Fruit fly (Drosophila melanogaster) whole organism, embryonic: Measurements from ENCODE around the gene Rfx.

ENCODE experiments used
- B-H1 ChIP-seq: fragments of 200-800 bp; sonication (Bioruptor generic); IDR thresholded peaks from 3 replicates; pipeline ENCODE4 v1.3.6; 2022; ENCODE audit warnings: missing biosample characterization, missing genetic modification characterization
- CG10366 ChIP-seq: fragments of 200-800 bp; sonication (Bioruptor generic); IDR thresholded peaks from 2 replicates; pipeline ENCODE4 v1.3.6; 2022; ENCODE audit warnings: missing biosample characterization, missing genetic modification characterization
- CG10431 ChIP-seq: fragments of 200-800 bp; sonication (Bioruptor generic); optimal IDR thresholded peaks from 3 replicates; lab custom pipeline; 2018; ENCODE audit warnings: missing biosample characterization, mild to moderate bottlenecking, missing genetic modification characterization
- CG10959 ChIP-seq: fragments of 200-800 bp; sonication (Bioruptor generic); IDR thresholded peaks from 2 replicates; pipeline ENCODE4 v1.3.6; 2022; ENCODE audit warnings: missing biosample characterization, missing genetic modification characterization
- CG11093 ChIP-seq: fragments of 200-800 bp; sonication (Bioruptor generic); IDR thresholded peaks from 3 replicates; pipeline ENCODE4 v1.3.6; 2022; ENCODE audit warnings: missing biosample characterization, missing genetic modification characterization
- CG11247 ChIP-seq: fragments of 200-800 bp; sonication (Bioruptor generic); IDR thresholded peaks from 2 replicates; pipeline ENCODE4 v1.3.6; 2022; ENCODE audit warnings: missing biosample characterization, missing genetic modification characterization
- CG17568 ChIP-seq: fragments of 200-800 bp; sonication (Bioruptor generic); optimal IDR thresholded peaks from 2 replicates; lab custom pipeline; 2018; ENCODE audit warnings: missing biosample characterization, mild to moderate bottlenecking, missing genetic modification characterization, moderate library complexity
- CG2889 ChIP-seq: fragments of 200-800 bp; sonication (Bioruptor generic); IDR thresholded peaks from 3 replicates; pipeline ENCODE4 v1.3.6; 2022; ENCODE audit warnings: missing biosample characterization, missing genetic modification characterization
- CG34422 ChIP-seq: fragments of 200-800 bp; sonication (Bioruptor generic); IDR thresholded peaks from 3 replicates; pipeline ENCODE4 v1.3.6; 2022; ENCODE audit warnings: missing biosample characterization, missing genetic modification characterization
- CG4730 ChIP-seq: fragments of 200-800 bp; sonication (Bioruptor generic); IDR thresholded peaks from 2 replicates; pipeline ENCODE4 v1.3.6; 2022; ENCODE audit warnings: missing biosample characterization, missing genetic modification characterization
- CG4854 ChIP-seq: fragments of 200-800 bp; sonication (Bioruptor generic); optimal IDR thresholded peaks from 2 replicates; lab custom pipeline; 2016; ENCODE audit warnings: missing biosample characterization, missing genetic modification characterization, inconsistent platforms
- CG6854 ChIP-seq: fragments of 200-800 bp; sonication (Bioruptor generic); optimal IDR thresholded peaks from 3 replicates; lab custom pipeline; 2017; ENCODE audit warnings: missing biosample characterization, mild to moderate bottlenecking, missing genetic modification characterization
- CG8359 ChIP-seq: fragments of 200-800 bp; sonication (Bioruptor generic); optimal IDR thresholded peaks from 2 replicates; lab custom pipeline; 2017; ENCODE audit warnings: missing biosample characterization, mild to moderate bottlenecking, missing genetic modification characterization, borderline replicate concordance
- CG8388 ChIP-seq: fragments of 200-800 bp; sonication (Bioruptor generic); optimal IDR thresholded peaks from 2 replicates; lab custom pipeline; 2019; ENCODE audit warnings: missing biosample characterization, mild to moderate bottlenecking, missing genetic modification characterization, moderate library complexity
- CG9215 ChIP-seq: fragments of 200-800 bp; sonication (Bioruptor generic); IDR thresholded peaks from 2 replicates; pipeline ENCODE4 v1.3.6; 2022; ENCODE audit warnings: missing biosample characterization, missing genetic modification characterization
- Chrac-16 ChIP-seq: fragments of 200-800 bp; sonication (Bioruptor generic); optimal IDR thresholded peaks from 3 replicates; lab custom pipeline; 2016; ENCODE audit warnings: missing biosample characterization, missing genetic modification characterization
- Doc2 ChIP-seq: fragments of 200-800 bp; sonication (Bioruptor generic); IDR thresholded peaks from 2 replicates; pipeline ENCODE4 v1.3.6; 2022; ENCODE audit warnings: missing biosample characterization, missing genetic modification characterization
- Ets65A ChIP-seq: fragments of 200-800 bp; sonication (Bioruptor generic); peaks from one replicate; lab custom pipeline; 2016; ENCODE audit warnings: missing biosample characterization, missing genetic modification characterization
- Ets97D ChIP-seq: fragments of 200-800 bp; sonication (Bioruptor generic); optimal IDR thresholded peaks from 3 replicates; lab custom pipeline; 2016; ENCODE audit warnings: missing biosample characterization, missing genetic modification characterization
- GATAe ChIP-seq: fragments of 200-800 bp; sonication (Bioruptor generic); conservative IDR thresholded peaks from 2 replicates; pipeline ENCODE4 v1.3.6; 2022; ENCODE audit warnings: missing biosample characterization, missing genetic modification characterization
- HLHmδ ChIP-seq: fragments of 200-800 bp; sonication (Bioruptor generic); optimal IDR thresholded peaks from 2 replicates; lab custom pipeline; 2018; ENCODE audit warnings: missing biosample characterization, mild to moderate bottlenecking, missing genetic modification characterization, moderate library complexity
- Hand ChIP-seq: fragments of 200-800 bp; sonication (Bioruptor generic); optimal IDR thresholded peaks from 2 replicates; lab custom pipeline; 2017; ENCODE audit warnings: mild to moderate bottlenecking, missing biosample characterization, missing genetic modification reagents, missing genetic modification characterization
- Hmr ChIP-seq: fragments of 200-800 bp; sonication (Bioruptor generic); optimal IDR thresholded peaks from 3 replicates; lab custom pipeline; 2017; ENCODE audit warnings: mild to moderate bottlenecking, missing biosample characterization, missing genetic modification reagents, missing genetic modification characterization
- Jarid2 ChIP-seq: fragments of 200-800 bp; sonication (Bioruptor generic); optimal IDR thresholded peaks from 3 replicates; lab custom pipeline; 2017; ENCODE audit warnings: mild to moderate bottlenecking, missing biosample characterization, missing genetic modification reagents, missing genetic modification characterization
- Mad ChIP-seq: fragments of 200-800 bp; sonication (Bioruptor generic); optimal IDR thresholded peaks from 2 replicates; lab custom pipeline; 2016; ENCODE audit warnings: missing biosample characterization, missing genetic modification characterization
- NFAT ChIP-seq: fragments of 200-800 bp; sonication (Bioruptor generic); IDR thresholded peaks from 2 replicates; pipeline ENCODE4 v1.3.6; 2022; ENCODE audit warnings: missing biosample characterization, missing genetic modification characterization
- Optix ChIP-seq: fragments of 200-800 bp; sonication (Bioruptor generic); IDR thresholded peaks from 3 replicates; pipeline ENCODE4 v1.3.6; 2022; ENCODE audit warnings: missing biosample characterization, missing genetic modification characterization
- Six4 ChIP-seq: fragments of 200-800 bp; sonication (Bioruptor generic); optimal IDR thresholded peaks from 2 replicates; lab custom pipeline; 2016; ENCODE audit warnings: missing biosample characterization, missing genetic modification characterization
- Sry-δ ChIP-seq: fragments of 200-800 bp; sonication (Bioruptor generic); optimal IDR thresholded peaks from 2 replicates; lab custom pipeline; 2016; ENCODE audit warnings: missing biosample characterization, missing genetic modification characterization
- Xrp1 ChIP-seq: fragments of 200-800 bp; sonication (Bioruptor generic); IDR thresholded peaks from 2 replicates; pipeline ENCODE4 v1.3.6; 2022; ENCODE audit warnings: missing biosample characterization, missing genetic modification characterization
- chif ChIP-seq, 2 experiments: fragments of 200-800 bp; sonication (Bioruptor generic); optimal IDR thresholded peaks; 3 replicates each; lab custom pipeline; 2016; ENCODE audit warnings: missing biosample characterization in 2 of 2, missing genetic modification characterization in 2 of 2
- croc ChIP-seq: fragments of 200-800 bp; sonication (Bioruptor generic); conservative IDR thresholded peaks from 3 replicates; pipeline ENCODE4 v1.3.6; 2022; ENCODE audit warnings: missing biosample characterization, missing genetic modification characterization
- crol ChIP-seq: fragments of 200-800 bp; sonication (Bioruptor generic); IDR thresholded peaks from 2 replicates; pipeline ENCODE4 v1.3.6; 2022; ENCODE audit warnings: missing biosample characterization, missing genetic modification characterization
- dmrt11E ChIP-seq: fragments of 200-800 bp; sonication (Bioruptor generic); optimal IDR thresholded peaks from 3 replicates; lab custom pipeline; 2018; ENCODE audit warnings: missing biosample characterization, mild to moderate bottlenecking, missing genetic modification characterization, moderate library complexity
- dpn ChIP-seq, 2 experiments: fragments of 200-800 bp; sonication (Bioruptor generic); optimal IDR thresholded peaks; 3 replicates each; lab custom pipeline; 2016; ENCODE audit warnings: missing biosample characterization in 2 of 2, missing genetic modification characterization in 2 of 2
- grau ChIP-seq: fragments of 200-800 bp; optimal IDR thresholded peaks from 3 replicates; lab custom pipeline; 2019; ENCODE audit warnings: missing biosample characterization, mild to moderate bottlenecking, missing genetic modification characterization, moderate library complexity
- h ChIP-seq: fragments of >200 bp; optimal IDR thresholded peaks from 2 replicates; lab custom pipeline; 2017
- hb ChIP-seq: fragments of 200-800 bp; sonication (Bioruptor generic); IDR thresholded peaks from 3 replicates; pipeline ENCODE4 v1.3.6; 2022; ENCODE audit warnings: missing biosample characterization, missing genetic modification characterization; ENCODE audit not compliant: partially characterized antibody
- jumu ChIP-seq: fragments of 200-800 bp; sonication (Bioruptor generic); optimal IDR thresholded peaks from 3 replicates; lab custom pipeline; 2016; ENCODE audit warnings: missing biosample characterization, missing genetic modification characterization
- lab ChIP-seq: fragments of 200-800 bp; sonication (Bioruptor generic); optimal IDR thresholded peaks from 3 replicates; lab custom pipeline; 2017; ENCODE audit warnings: missing biosample characterization, missing genetic modification characterization, mild to moderate bottlenecking, moderate library complexity, missing genetic modification reagents
- luna ChIP-seq: fragments of 200-800 bp; sonication (Bioruptor generic); optimal IDR thresholded peaks from 2 replicates; lab custom pipeline; 2016; ENCODE audit warnings: missing biosample characterization, missing genetic modification characterization
- mam ChIP-seq: fragments of 200-800 bp; sonication (Bioruptor generic); optimal IDR thresholded peaks from 3 replicates; lab custom pipeline; 2016; ENCODE audit warnings: missing biosample characterization, missing genetic modification characterization
- mirr ChIP-seq: fragments of 200-800 bp; sonication (Bioruptor generic); optimal IDR thresholded peaks from 3 replicates; lab custom pipeline; 2018; ENCODE audit warnings: missing biosample characterization, mild to moderate bottlenecking, missing genetic modification characterization
- rib ChIP-seq: fragments of 200-800 bp; sonication (Bioruptor generic); IDR thresholded peaks from 2 replicates; pipeline ENCODE4 v1.3.6; 2022; ENCODE audit warnings: missing biosample characterization, missing genetic modification characterization
- ro ChIP-seq: fragments of 200-800 bp; sonication (Bioruptor generic); IDR thresholded peaks from 2 replicates; pipeline ENCODE4 v1.3.6; 2022; ENCODE audit warnings: missing biosample characterization, missing genetic modification characterization
- scrt ChIP-seq: fragments of 200-800 bp; sonication (Bioruptor generic); optimal IDR thresholded peaks from 2 replicates; lab custom pipeline; 2018; ENCODE audit warnings: missing biosample characterization, mild to moderate bottlenecking, missing genetic modification characterization, moderate library complexity
- slp2 ChIP-seq: fragments of 200-800 bp; sonication (Bioruptor generic); optimal IDR thresholded peaks from 2 replicates; lab custom pipeline; 2016; ENCODE audit warnings: missing biosample characterization, missing genetic modification characterization
- sqz ChIP-seq: fragments of 200-800 bp; sonication (Bioruptor generic); optimal IDR thresholded peaks from 3 replicates; lab custom pipeline; 2018; ENCODE audit warnings: missing biosample characterization, mild to moderate bottlenecking, missing genetic modification characterization
- sug ChIP-seq: fragments of 200-800 bp; optimal IDR thresholded peaks from 2 replicates; lab custom pipeline; 2019; ENCODE audit warnings: missing biosample characterization, mild to moderate bottlenecking, missing genetic modification characterization, moderate library complexity
- tap ChIP-seq: fragments of 200-800 bp; optimal IDR thresholded peaks from 3 replicates; lab custom pipeline; 2019; ENCODE audit warnings: missing biosample characterization, mild to moderate bottlenecking, missing genetic modification characterization, moderate library complexity
- tx ChIP-seq: fragments of 200-800 bp; sonication (Bioruptor generic); optimal IDR thresholded peaks from 2 replicates; lab custom pipeline; 2016; ENCODE audit warnings: missing biosample characterization, missing genetic modification characterization
- wek ChIP-seq: fragments of 200-800 bp; sonication (Bioruptor generic); optimal IDR thresholded peaks from 3 replicates; lab custom pipeline; 2018; ENCODE audit warnings: missing biosample characterization, mild to moderate bottlenecking, missing genetic modification characterization, moderate library complexity
- zfh1 ChIP-seq: fragments of 200-800 bp; sonication (Bioruptor generic); IDR thresholded peaks from 3 replicates; pipeline ENCODE4 v1.3.6; 2022; ENCODE audit warnings: missing biosample characterization, missing genetic modification characterization

Gene Rfx

dm6 chr3R:10390914-10391377 lies 13.1 kb upstream of the Rfx start (continued):
- TF ChIP-seq Hand (GFP tag; lab: Kevin White, UChicago): peak; percentile 23
- TF ChIP-seq CG10366: no peak
- no peak for TF ChIP-seq CG8388 (GFP tag; lab: Kevin White, UChicago)
- TF ChIP-seq hb (GFP tag; lab: Robert Waterston, UW): no peak
- no peak for TF ChIP-seq HLHmδ
- no peak for TF ChIP-seq GATAe (GFP tag; lab: Robert Waterston, UW)
- no peak for TF ChIP-seq slp2 (GFP tag; lab: Kevin White, UChicago)
- no peak for TF ChIP-seq CG10959 (GFP tag; lab: Robert Waterston, UW)
- TF ChIP-seq CG17568: no peak
- TF ChIP-seq Doc2 (GFP tag; lab: Robert Waterston, UW): no peak
- TF ChIP-seq CG4854 (GFP tag; lab: Kevin White, UChicago): no peak
- TF ChIP-seq mam (GFP tag; lab: Kevin White, UChicago): no peak
- no peak for TF ChIP-seq CG4730 (GFP tag; lab: Robert Waterston, UW)
- peak; percentile 63 for TF ChIP-seq Hmr (GFP tag; lab: Kevin White, UChicago)
- TF ChIP-seq CG10431 (GFP tag; lab: Kevin White, UChicago): no peak
- no peak for TF ChIP-seq h
- TF ChIP-seq Chrac-16 (GFP tag; lab: Kevin White, UChicago): no peak
- TF ChIP-seq Ets65A: no peak
- peak; percentile 69 for TF ChIP-seq sug (tag; lab: Kevin White, UChicago)
- no peak for TF ChIP-seq Optix (GFP tag; lab: Robert Waterston, UW)
- TF ChIP-seq CG2889 (GFP tag; lab: Robert Waterston, UW): no peak
- no peak for TF ChIP-seq CG8359 (GFP tag; lab: Kevin White, UChicago)
- TF ChIP-seq lab (GFP tag; lab: Kevin White, UChicago): peak; percentile 73
- no peak for TF ChIP-seq zfh1 (GFP tag; lab: Robert Waterston, UW)
- TF ChIP-seq dpn (GFP tag; optimal IDR thresholded peaks at IDR 0.05; lab: Kevin White, UChicago): no peak
- peak; percentile 37 for TF ChIP-seq sqz
- TF ChIP-seq Ets97D (GFP tag; lab: Kevin White, UChicago): peak; percentile 15
- TF ChIP-seq mirr: peak; percentile 94
- TF ChIP-seq croc (GFP tag; lab: Robert Waterston, UW): no peak
- TF ChIP-seq Mad: no peak
- TF ChIP-seq scrt: peak; percentile 57
- TF ChIP-seq CG9215: no peak
- no peak for TF ChIP-seq B-H1 (GFP tag; lab: Robert Waterston, UW)
- TF ChIP-seq jumu (GFP tag; lab: Kevin White, UChicago): no peak
- no peak for TF ChIP-seq chif (GFP tag; optimal IDR thresholded peaks at IDR 0.05; lab: Kevin White, UChicago)
- TF ChIP-seq rib (GFP tag; lab: Robert Waterston, UW): 0 out of 2 replicates have a peak, but pooled peaks have one; percentile 31
- no peak for TF ChIP-seq Jarid2 (GFP tag; lab: Kevin White, UChicago)
- no peak for TF ChIP-seq dmrt11E (tag; lab: Kevin White, UChicago)
- no peak for TF ChIP-seq NFAT
- no peak for TF ChIP-seq Xrp1 (GFP tag; lab: Robert Waterston, UW)
- TF ChIP-seq grau: no peak
- TF ChIP-seq luna (GFP tag; lab: Kevin White, UChicago): no peak
- no peak for TF ChIP-seq wek
- no peak for TF ChIP-seq CG11247 (GFP tag; lab: Robert Waterston, UW)
- no peak for TF ChIP-seq CG11093 (GFP tag; lab: Robert Waterston, UW)
- no peak for TF ChIP-seq tap (tag; lab: Kevin White, UChicago)
- TF ChIP-seq crol (GFP tag; lab: Robert Waterston, UW): no peak
- TF ChIP-seq CG34422 (GFP tag; lab: Robert Waterston, UW): no peak
- no peak for TF ChIP-seq CG6854 (GFP tag; lab: Kevin White, UChicago)
- TF ChIP-seq Six4 (GFP tag; lab: Kevin White, UChicago): no peak
- no peak for TF ChIP-seq ro
- no peak for TF ChIP-seq Sry-δ (GFP tag; lab: Kevin White, UChicago)
- no peak for TF ChIP-seq tx (GFP tag; lab: Kevin White, UChicago)
